Worm (Caenorhabditis elegans) whole organism, early embryonic: ENCODE data around the gene clec-161.

Experiments used
- aly-1 ChIP-seq: sonication (generic microtip); optimal IDR thresholded peaks from 2 replicates; lab custom pipeline; 2016; ENCODE audit warnings: missing genetic modification characterization, missing compliant biosample characterization
- ama-1 ChIP-seq: fragments of 150-350 bp; optimal IDR thresholded peaks from 2 replicates; lab custom pipeline; 2014

DNA sequence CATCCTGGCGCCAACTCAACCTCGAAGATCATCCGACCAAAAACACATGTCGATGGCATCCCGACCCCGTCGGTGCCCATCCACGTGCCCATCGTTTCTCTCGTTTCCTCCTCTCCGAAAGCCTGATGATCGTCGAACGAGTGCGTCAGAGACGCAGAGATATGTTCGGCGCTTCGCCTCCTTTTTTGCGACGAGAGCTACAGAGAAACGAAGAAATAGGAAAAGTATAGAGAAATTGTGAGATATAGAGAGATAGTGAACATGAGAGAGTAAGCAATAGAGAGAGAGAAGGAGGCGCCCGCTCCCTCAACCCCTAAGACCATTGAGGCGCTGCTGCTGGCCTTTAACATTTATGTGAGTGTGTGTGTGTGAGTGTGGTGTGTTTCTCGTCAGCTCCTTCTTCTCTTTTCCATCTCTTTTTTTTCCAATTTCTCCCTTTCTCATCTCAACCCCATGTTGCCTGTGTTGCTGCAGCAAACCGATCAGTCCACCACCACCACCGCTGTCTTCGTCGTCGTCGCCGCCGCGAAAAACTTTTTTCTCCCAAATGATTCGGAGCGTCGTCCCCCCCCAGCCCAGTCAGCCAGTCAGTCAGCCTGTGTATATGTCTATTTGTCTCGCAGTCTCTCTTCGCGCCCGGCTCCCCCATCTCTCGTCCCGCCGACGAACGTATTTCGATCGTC lies 10.7 kb upstream of the clec-161 start, which contains the start of gene hlh-11:
- TF ChIP-seq ama-1 (lab: Kevin White, UChicago) (no peak), aly-1 (tag; lab: Kevin White, UChicago) (no peak)
